Worm (Caenorhabditis elegans) whole organism, L4/young adult: ENCODE measurements around the gene ztf-30.

Source experiments
- W03F9.2 ChIP-seq: fragments of 150-350 bp; optimal IDR thresholded peaks from 2 replicates; lab custom pipeline; 2014; ENCODE audit warnings: missing biosample characterization, missing genetic modification characterization
- dao-5 ChIP-seq: sonication (generic microtip); optimal IDR thresholded peaks from 2 replicates; lab custom pipeline; 2016; ENCODE audit warnings: missing genotype, missing genetic modification characterization, moderate library complexity, missing compliant biosample characterization
- him-1 ChIP-seq: sonication (generic microtip); optimal IDR thresholded peaks from 2 replicates; lab custom pipeline; 2016; ENCODE audit warnings: missing genotype, missing genetic modification reagents, missing genetic modification characterization, missing compliant biosample characterization

Gene ztf-30

DNA sequence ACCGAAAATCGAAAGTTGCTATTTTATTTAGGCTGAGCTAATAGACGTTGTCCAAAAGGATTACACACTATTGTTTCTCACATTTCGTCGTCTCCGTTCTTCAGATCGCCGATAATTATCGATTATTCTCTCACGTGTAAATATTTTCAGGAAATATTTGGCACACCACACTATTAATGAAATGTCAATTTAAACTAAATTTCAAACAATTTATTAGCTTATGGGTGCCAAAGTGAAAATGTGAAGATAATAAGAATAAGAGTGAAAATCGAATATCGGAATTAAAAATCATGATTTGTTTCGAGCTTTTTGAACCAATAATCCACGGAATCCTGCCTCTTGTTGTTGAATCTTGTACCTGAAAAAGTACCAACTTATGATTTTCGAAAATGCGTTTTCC lies 18.9 kb upstream of the ztf-30 start, which contains the start of gene C06E1.11:
C06E1.11 (minus strand) TSS at position 101 of the 400 bp plus-strand sequence.
- TF ChIP-seq him-1 (no peak), W03F9.2 (no peak), dao-5 (tag; lab: Kevin White, UChicago) (no peak)

- TF ChIP-seq him-1 (no peak), W03F9.2 (no peak), dao-5 (tag; lab: Kevin White, UChicago) (no peak)
Observed at ce11 chrIII:8614490-8614889, 16.8 kb upstream of the ztf-30 start, which contains the start of gene rha-2. Gene rha-2 (minus strand): TSS chrIII:8614569.

DNA sequence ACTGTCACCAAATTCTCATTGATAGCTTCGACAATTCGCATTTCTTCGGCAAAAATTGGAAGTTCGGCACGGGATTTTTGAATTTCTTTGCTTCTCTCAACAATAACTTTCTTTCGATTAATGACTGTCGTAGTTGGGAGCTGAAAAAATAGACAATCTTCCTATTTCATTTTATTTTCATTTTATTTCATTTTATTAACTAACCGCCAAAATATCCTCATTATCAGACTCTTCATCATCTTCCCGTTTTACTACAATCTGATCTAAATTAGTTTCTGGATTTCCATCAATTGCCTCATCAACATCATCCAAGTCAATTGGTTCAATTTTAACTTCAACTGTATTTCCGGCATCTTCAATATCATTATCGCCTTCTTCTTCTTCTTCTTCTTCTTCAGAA lies 15.9 kb upstream of the ztf-30 start:
- TF ChIP-seq dao-5 (tag; lab: Kevin White, UChicago) (no peak), him-1 (no peak), W03F9.2 (no peak)

DNA sequence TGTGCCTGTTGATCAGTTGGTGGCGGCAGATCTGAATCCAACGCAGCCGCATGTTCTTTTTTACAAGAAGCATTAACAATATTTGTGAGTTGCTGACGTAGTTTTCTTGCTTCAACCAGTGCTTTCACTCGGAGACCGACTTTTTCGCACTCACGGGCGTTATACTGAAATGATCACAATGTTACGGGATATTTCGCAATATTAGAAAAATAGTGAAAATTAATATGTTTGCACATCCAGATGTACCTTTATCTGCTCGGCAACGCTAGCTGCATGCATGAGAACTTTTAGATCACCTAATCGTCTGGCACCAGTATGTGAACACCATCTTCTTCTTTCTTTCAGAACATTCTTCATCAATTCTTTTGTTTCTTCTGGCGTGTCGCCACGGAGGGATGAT lies 13.6 kb upstream of the ztf-30 start:
- TF ChIP-seq W03F9.2 (no peak), dao-5 (tag; lab: Kevin White, UChicago) (no peak), him-1 (no peak)

DNA sequence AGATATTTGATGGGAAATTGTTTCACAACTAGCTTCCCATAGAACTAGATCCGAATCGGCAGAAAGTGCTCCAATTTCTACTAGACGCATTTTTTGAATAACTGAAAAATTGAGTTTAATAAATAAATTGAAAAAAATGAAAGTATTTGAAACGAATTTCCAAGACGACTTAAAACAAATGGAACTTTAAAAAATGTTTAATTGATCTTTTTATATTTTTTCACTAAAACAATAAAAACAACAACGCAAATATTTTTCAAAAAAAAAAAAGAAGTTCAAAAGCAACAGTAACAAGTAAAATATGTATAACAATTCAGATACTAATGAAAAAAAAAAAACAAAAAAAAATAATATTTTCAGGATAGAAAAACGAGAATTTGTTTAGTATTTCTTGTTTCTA lies 12.0 kb upstream of the ztf-30 start, which contains the start of gene C06E1.9:
C06E1.9 (minus strand) TSS at position 101 of the 400 bp plus-strand sequence.
- no peak for TF ChIP-seq W03F9.2
- TF ChIP-seq him-1, result no peak
- TF ChIP-seq dao-5 (tag; lab: Kevin White, UChicago), result no peak

ce11 chrIII:8605532-8605931 lies 7.9 kb upstream of the ztf-30 start, which contains the start of gene C06E1.1:
Gene C06E1.1 (plus strand): TSS chrIII:8605832.
- TF ChIP-seq dao-5 (tag; lab: Kevin White, UChicago) (no peak), W03F9.2 (no peak), him-1 (no peak)

- no peak for TF ChIP-seq him-1
- TF ChIP-seq W03F9.2, result no peak
- TF ChIP-seq dao-5 (tag; lab: Kevin White, UChicago), result no peak
Observed at ce11 chrIII:8602148-8602547, 4.5 kb upstream of the ztf-30 start.

DNA sequence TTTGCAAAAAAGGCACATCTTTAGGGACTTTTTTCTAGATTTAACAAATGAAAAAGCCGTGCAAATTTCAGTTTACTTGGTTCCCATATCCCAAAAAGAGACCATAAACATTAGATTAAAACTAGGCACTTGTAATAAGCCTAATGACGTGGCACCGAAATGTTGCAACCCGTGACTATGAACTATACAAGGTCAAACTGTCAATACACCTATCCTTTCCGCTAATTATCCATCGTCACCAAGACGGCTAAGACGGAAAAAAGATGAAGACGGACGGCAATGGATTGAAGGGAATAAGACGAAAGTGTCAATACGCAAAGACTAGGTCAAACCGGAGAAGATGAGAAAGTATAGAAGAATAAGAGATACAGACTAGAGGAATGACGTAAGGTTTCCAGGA lies 1.3 kb upstream of the ztf-30 start:
- no peak for TF ChIP-seq him-1
- TF ChIP-seq W03F9.2, result no peak
- no peak for TF ChIP-seq dao-5 (tag; lab: Kevin White, UChicago)

DNA sequence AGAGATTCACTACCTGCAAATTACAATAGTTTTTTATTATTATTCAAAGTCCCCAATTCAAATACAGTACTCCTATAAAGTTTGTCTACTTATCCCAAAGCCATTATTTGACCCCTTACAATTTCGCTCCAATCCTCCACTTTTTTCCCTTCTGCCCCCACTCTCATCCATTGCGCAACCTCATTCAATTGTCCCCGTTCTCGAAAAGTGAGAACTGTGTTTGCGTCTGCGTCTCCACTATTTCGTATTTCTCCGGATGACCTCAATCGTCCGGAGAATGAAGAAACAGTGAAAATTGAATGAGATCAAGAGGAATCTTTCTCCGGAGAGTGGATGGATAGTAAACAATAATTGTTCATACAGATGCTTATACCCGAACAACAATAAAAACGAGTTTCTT lies 978 bp downstream of the ztf-30 start:
- no peak for TF ChIP-seq W03F9.2
- TF ChIP-seq him-1, result no peak
- no peak for TF ChIP-seq dao-5 (tag; lab: Kevin White, UChicago)

- no peak for TF ChIP-seq him-1
- TF ChIP-seq dao-5 (tag; lab: Kevin White, UChicago), result no peak
- TF ChIP-seq W03F9.2, result no peak
Observed at ce11 chrIII:8594088-8594487, 3.6 kb downstream of the ztf-30 start.

DNA sequence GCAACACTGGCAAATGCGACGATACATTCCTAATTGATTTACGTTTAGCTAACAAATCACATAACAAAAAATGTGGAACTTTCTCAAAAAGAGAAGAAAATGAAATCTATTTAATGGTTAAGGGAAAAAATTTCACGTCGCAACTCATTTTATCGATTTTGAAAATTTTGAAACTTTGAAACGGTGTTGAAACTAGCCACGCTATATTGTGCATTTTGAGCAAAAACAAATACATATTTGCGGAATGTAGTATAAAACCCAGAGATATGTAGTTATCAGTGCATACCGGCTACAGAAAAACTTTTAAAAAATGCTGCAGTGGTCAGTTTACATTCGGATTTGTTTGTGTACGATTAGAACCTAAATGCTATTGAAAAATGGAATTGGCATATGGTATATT lies 4.0 kb downstream of the ztf-30 start, which contains the start of gene C06E1.7:
C06E1.7 (minus strand) TSS at position 101 of the 400 bp plus-strand sequence.
- no peak for TF ChIP-seq W03F9.2
- no peak for TF ChIP-seq dao-5 (tag; lab: Kevin White, UChicago)
- TF ChIP-seq him-1, result no peak

- TF ChIP-seq dao-5 (tag; lab: Kevin White, UChicago), result no peak
- TF ChIP-seq W03F9.2, result no peak
- no peak for TF ChIP-seq him-1
Observed at ce11 chrIII:8590882-8591281, 6.8 kb downstream of the ztf-30 start, which contains the start of gene fipr-16. Gene fipr-16 (minus strand): TSS chrIII:8590982.

DNA sequence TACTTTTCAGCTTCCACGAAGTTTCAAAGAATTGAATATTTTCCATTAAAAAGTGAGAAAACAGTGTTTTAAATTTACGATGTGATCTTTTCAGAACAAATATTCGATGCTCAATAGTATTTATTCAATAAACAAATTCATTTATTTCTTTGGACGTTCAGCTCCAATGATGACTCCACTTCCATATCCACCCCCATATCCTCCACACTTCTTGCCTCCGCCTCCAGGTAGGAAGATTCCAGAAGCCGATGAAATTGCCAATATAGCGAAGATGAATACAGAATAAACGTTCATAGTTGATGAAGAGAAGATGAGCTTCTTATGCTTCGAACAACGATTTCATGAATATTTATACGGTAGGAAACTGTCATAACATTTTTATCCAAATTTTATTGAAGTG lies 8.5 kb downstream of the ztf-30 start, which contains the start of gene fip-3:
fip-3 (minus strand) TSS at position 294 of the 400 bp plus-strand sequence.
- TF ChIP-seq him-1, result no peak
- no peak for TF ChIP-seq W03F9.2
- no peak for TF ChIP-seq dao-5 (tag; lab: Kevin White, UChicago)

DNA sequence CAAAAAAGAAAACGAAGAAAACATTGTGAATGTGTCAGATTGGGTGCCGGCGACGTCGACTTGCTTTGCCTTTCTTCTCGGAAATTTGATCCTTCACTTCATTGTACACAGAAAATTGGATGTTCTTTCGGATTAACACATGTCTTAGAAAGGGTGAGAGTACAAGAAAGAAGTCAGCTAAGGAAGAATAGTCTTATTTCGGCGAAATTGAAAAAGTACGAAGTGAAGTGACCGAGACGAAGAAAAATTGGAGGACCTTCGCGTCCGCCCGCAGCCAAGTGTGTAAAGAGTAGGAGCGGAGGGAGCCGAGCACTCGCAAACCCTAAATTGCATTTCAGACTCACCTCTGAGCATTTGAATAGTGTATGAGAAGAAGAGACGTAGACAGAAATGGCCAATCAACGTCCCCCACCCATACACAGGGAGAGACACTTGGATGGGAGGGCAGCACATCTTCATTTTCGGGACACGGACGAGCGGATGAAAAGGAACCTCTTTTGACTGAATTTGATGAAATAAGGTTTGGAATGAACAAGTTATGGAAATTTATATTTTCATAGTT lies 9.0 kb downstream of the ztf-30 start, which contains the start of gene glr-1:
glr-1 (minus strand) TSS at position 51 of the 562 bp plus-strand sequence.
- no peak for TF ChIP-seq dao-5 (tag; lab: Kevin White, UChicago)
- no peak for TF ChIP-seq him-1
- no peak for TF ChIP-seq W03F9.2

DNA sequence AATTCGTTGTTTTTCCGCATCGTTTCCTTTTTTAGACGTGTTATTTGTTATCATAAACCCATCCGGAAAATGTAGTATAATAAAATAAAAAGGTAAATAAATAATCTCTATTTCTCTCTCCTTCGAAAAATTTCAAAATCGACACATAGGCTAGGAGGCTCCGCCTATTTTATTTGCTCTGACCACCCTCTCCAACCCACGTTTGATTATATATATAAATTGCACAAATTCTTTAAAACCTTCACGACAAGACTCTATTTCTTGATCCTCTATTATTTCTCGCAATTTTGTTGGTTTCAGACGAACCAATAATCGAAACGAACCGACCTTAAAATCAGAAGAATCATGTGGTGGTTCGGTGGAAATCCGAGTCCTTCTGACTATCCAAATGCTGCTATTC lies 16.9 kb downstream of the ztf-30 start, which contains the start of gene doxa-1:
doxa-1 (plus strand) TSS at position 301 of the 400 bp plus-strand sequence.
- TF ChIP-seq W03F9.2, result no peak
- TF ChIP-seq dao-5 (tag; lab: Kevin White, UChicago), result no peak
- no peak for TF ChIP-seq him-1
